Fruit fly (Drosophila melanogaster): ENCODE measurements around the gene CG5151.
A peak's percentile ranks its signal among the peaks of the same experiment; 100 is the strongest.

The CG5151 gene

DNA sequence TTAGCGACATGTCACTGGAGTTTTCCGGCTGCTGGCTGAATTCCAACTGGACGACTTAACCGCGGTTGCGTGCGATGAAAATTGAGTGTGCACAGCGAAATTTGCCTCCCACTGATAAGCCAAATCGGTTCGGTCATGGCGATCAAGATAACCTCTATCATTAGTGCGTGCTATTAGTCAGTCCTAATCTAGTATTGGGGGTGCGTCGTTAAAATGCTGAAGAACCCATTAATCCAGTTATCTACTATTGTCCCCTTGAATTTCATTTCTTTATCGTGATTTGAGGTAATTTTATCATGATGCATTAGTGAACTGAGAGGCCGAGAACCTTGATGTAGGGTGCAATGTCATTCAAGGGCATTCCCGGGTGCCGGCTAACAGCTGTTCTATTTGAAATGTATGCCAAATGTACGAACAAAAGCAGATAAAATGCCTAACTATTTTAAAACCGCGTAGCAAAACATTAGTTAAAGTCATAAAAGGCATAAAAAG lies 36.0 kb downstream of the CG5151 start, which contains the start of gene Pgm1 (continued):
- TF ChIP-seq ase (GFP tag; IDR thresholded peaks at IDR 0.05) (peak; percentile 28; the same call in 1 of the 3 replicates), Meics (GFP tag; optimal IDR thresholded peaks at IDR 0.05) (peak; percentile 84), cwo (GFP tag; optimal IDR thresholded peaks at IDR 0.05) (peak; percentile 82), hbn (GFP tag; IDR thresholded peaks at IDR 0.05; ENCODE audit: partially characterized antibody) (no peak), twi (tag; optimal IDR thresholded peaks at IDR 0.05) (no peak), Eip74EF (GFP tag; optimal IDR thresholded peaks at IDR 0.05) (peak in 1 of 2 experiments; percentile 82), Pdp1 (GFP tag; optimal IDR thresholded peaks at IDR 0.05) (peak; percentile 85 to 87), Bteb2 (GFP tag; optimal IDR thresholded peaks at IDR 0.05) (peak; percentile 90), CG17912 (GFP tag; optimal IDR thresholded peaks at IDR 0.05) (peak; percentile 16), CG12659 (GFP tag; optimal IDR thresholded peaks at IDR 0.05) (peak; percentile 87), CG7745 (tag; optimal IDR thresholded peaks at IDR 0.05) (no peak), Dfd (GFP tag; optimal IDR thresholded peaks at IDR 0.05) (no peak), CG14441 (GFP tag; IDR thresholded peaks at IDR 0.05) (peak; percentile 78), CG9817 (tag; optimal IDR thresholded peaks at IDR 0.05) (peak; percentile 80), tio (GFP tag; optimal IDR thresholded peaks at IDR 0.05) (peak; percentile 53), CG32767 (GFP tag; IDR thresholded peaks at IDR 0.05) (peak; percentile 46), al (GFP tag; IDR thresholded peaks at IDR 0.05) (peak; percentile 66), GATAe (GFP tag; conservative IDR thresholded peaks at IDR 0.05) (peak; percentile 89), gsb (GFP tag; IDR thresholded peaks at IDR 0.05) (peak; percentile 50; the same call in 1 of the 2 replicates), Oaz (GFP tag; IDR thresholded peaks at IDR 0.05) (peak; percentile 66; the same call in 1 of the 2 replicates), wor (GFP tag; IDR thresholded peaks at IDR 0.05) (peak; percentile 53), peb (GFP tag; IDR thresholded peaks at IDR 0.05) (peak; percentile 52; the same call in 1 of the 2 replicates), Hsf (GFP tag; optimal IDR thresholded peaks at IDR 0.05) (peak; percentile 90), Ets65A (GFP tag) (peak; percentile 98), CG2129 (GFP tag; IDR thresholded peaks at IDR 0.05; ENCODE audit: partially characterized antibody) (no peak), sens (GFP tag) (peak; percentile 99), onecut (GFP tag; IDR thresholded peaks at IDR 0.05) (peak; percentile 57; the same call in 1 of the 2 replicates), caup (GFP tag; optimal IDR thresholded peaks at IDR 0.05; ENCODE audit: severe bottlenecking) (no peak), lab (GFP tag; optimal IDR thresholded peaks at IDR 0.05) (peak; percentile 87), chinmo (GFP tag; IDR thresholded peaks at IDR 0.05; ENCODE audit: partially characterized antibody) (0 out of 4 replicates have a peak, but pooled peaks have one; percentile 24), gcm (GFP tag; optimal IDR thresholded peaks at IDR 0.05) (peak; percentile 74), row (GFP tag; IDR thresholded peaks at IDR 0.05) (peak; percentile 99), CG15073 (GFP tag; optimal IDR thresholded peaks at IDR 0.05) (no peak), CG11695 (GFP tag; IDR thresholded peaks at IDR 0.05) (peak; percentile 68), Camta (GFP tag; optimal IDR thresholded peaks at IDR 0.05) (peak; percentile 85), Hmx (GFP tag; optimal IDR thresholded peaks at IDR 0.05) (peak; percentile 70), toy (GFP tag; IDR thresholded peaks at IDR 0.05) (0 out of 2 replicates have a peak, but pooled peaks have one; percentile 36), sisA (GFP tag; IDR thresholded peaks at IDR 0.05) (peak; percentile 74), Jarid2 (GFP tag; optimal IDR thresholded peaks at IDR 0.05) (no peak), CG9215 (GFP tag; IDR thresholded peaks at IDR 0.05) (peak; percentile 64; the same call in 1 of the 2 replicates), CkIIα-i1 (GFP tag; IDR thresholded peaks at IDR 0.05) (no peak), zen (tag; optimal IDR thresholded peaks at IDR 0.05) (peak; percentile 75), bigmax (GFP tag; optimal IDR thresholded peaks at IDR 0.05) (no peak), CG12071 (GFP tag; optimal IDR thresholded peaks at IDR 0.05) (peak; percentile 87), Nf-YB (GFP tag; optimal IDR thresholded peaks at IDR 0.05) (peak; percentile 65), gsb-n (tag; optimal IDR thresholded peaks at IDR 0.05) (no peak), corto (GFP tag; optimal IDR thresholded peaks at IDR 0.05) (peak; percentile 67), CG6813 (GFP tag; optimal IDR thresholded peaks at IDR 0.05) (peak; percentile 77), CG9797 (GFP tag; optimal IDR thresholded peaks at IDR 0.05) (peak; percentile 36)
